Fruit fly (Drosophila melanogaster) whole organism, embryonic: ENCODE results near the gene Hsp67Ba.

Experiments used
- CG12104 ChIP-seq: fragments of 200-800 bp; sonication (Bioruptor generic); optimal IDR thresholded peaks from 3 replicates; lab custom pipeline; 2016; ENCODE audit warnings: missing biosample characterization, missing genetic modification characterization
- CG12236 ChIP-seq: fragments of 200-800 bp; sonication (Bioruptor generic); optimal IDR thresholded peaks from 2 replicates; lab custom pipeline; 2016; ENCODE audit warnings: missing biosample characterization, missing genetic modification characterization
- CG16813 ChIP-seq: fragments of 200-800 bp; sonication (Bioruptor generic); IDR thresholded peaks from 3 replicates; pipeline ENCODE4 v1.3.6; 2022; ENCODE audit warnings: missing biosample characterization, missing genetic modification characterization; ENCODE audit not compliant: partially characterized antibody
- CG2712 ChIP-seq: fragments of 200-800 bp; optimal IDR thresholded peaks from 3 replicates; lab custom pipeline; 2019; ENCODE audit warnings: missing biosample characterization, mild to moderate bottlenecking, missing genetic modification characterization, moderate library complexity
- CG3407 ChIP-seq: fragments of 200-800 bp; sonication (Bioruptor generic); optimal IDR thresholded peaks from 2 replicates; lab custom pipeline; 2018; ENCODE audit warnings: missing biosample characterization, mild to moderate bottlenecking, missing genetic modification characterization
- CG34224 ChIP-seq: fragments of 200-800 bp; sonication (Bioruptor generic); IDR thresholded peaks from 3 replicates; pipeline ENCODE4 v1.3.6; 2022; ENCODE audit warnings: missing biosample characterization, missing genetic modification characterization; ENCODE audit not compliant: partially characterized antibody
- CG3838 ChIP-seq: fragments of 200-800 bp; sonication (Bioruptor generic); optimal IDR thresholded peaks from 3 replicates; lab custom pipeline; 2016; ENCODE audit warnings: missing biosample characterization, missing genetic modification characterization
- CG6765 ChIP-seq: fragments of 200-800 bp; sonication (Bioruptor generic); optimal IDR thresholded peaks from 3 replicates; lab custom pipeline; 2017; ENCODE audit warnings: missing biosample characterization, mild to moderate bottlenecking, missing genetic modification characterization
- CG6854 ChIP-seq: fragments of 200-800 bp; sonication (Bioruptor generic); optimal IDR thresholded peaks from 3 replicates; lab custom pipeline; 2017; ENCODE audit warnings: missing biosample characterization, mild to moderate bottlenecking, missing genetic modification characterization
- CG7271 ChIP-seq: fragments of 200-800 bp; sonication (Bioruptor generic); optimal IDR thresholded peaks from 2 replicates; lab custom pipeline; 2018; ENCODE audit warnings: missing biosample characterization, mild to moderate bottlenecking, missing genetic modification characterization, moderate library complexity
- CG7928 ChIP-seq: fragments of 200-800 bp; sonication (Bioruptor generic); optimal IDR thresholded peaks from 2 replicates; lab custom pipeline; 2017; ENCODE audit warnings: missing biosample characterization, mild to moderate bottlenecking, missing genetic modification characterization
- CG8478 ChIP-seq: fragments of >200 bp; optimal IDR thresholded peaks from 2 replicates; lab custom pipeline; 2018
- D ChIP-seq, 2 experiments: fragments of 200-800 bp in 1 of 2; fragments of >200 bp in 1 of 2; sonication (Bioruptor generic) in 1 of 2; optimal IDR thresholded peaks; 2 replicates in 1 of 2; 3 replicates in 1 of 2; lab custom pipeline; 2017; ENCODE audit warnings: mild to moderate bottlenecking in 1 of 2, missing biosample characterization in 1 of 2, missing genetic modification characterization in 1 of 2, missing genetic modification reagents in 1 of 2
- Dad ChIP-seq: fragments of 200-800 bp; sonication (Bioruptor generic); optimal IDR thresholded peaks from 3 replicates; lab custom pipeline; 2016; ENCODE audit warnings: missing biosample characterization, missing genetic modification characterization
- Dip3 ChIP-seq: fragments of 200-800 bp; sonication (Bioruptor generic); optimal IDR thresholded peaks from 3 replicates; lab custom pipeline; 2016; ENCODE audit warnings: missing biosample characterization, missing genetic modification characterization
- Dll ChIP-seq: fragments of 200-800 bp; sonication (Bioruptor generic); IDR thresholded peaks from 4 replicates; pipeline ENCODE4 v1.3.6; 2022; ENCODE audit warnings: missing biosample characterization, missing genetic modification characterization; ENCODE audit not compliant: partially characterized antibody
- Doc3 ChIP-seq: fragments of 200-800 bp; sonication (Bioruptor generic); IDR thresholded peaks from 3 replicates; pipeline ENCODE4 v1.3.6; 2022; ENCODE audit warnings: missing biosample characterization, missing genetic modification characterization; ENCODE audit not compliant: partially characterized antibody
- Dref ChIP-seq: fragments of 200-800 bp; sonication (Bioruptor generic); IDR thresholded peaks from 2 replicates; pipeline ENCODE4 v1.3.6; 2022; ENCODE audit warnings: missing biosample characterization, missing genetic modification characterization
- E2f2 ChIP-seq: fragments of 200-800 bp; sonication (Bioruptor generic); IDR thresholded peaks from 2 replicates; pipeline ENCODE4 v1.3.6; 2022; ENCODE audit warnings: missing biosample characterization, missing genetic modification characterization
- HHEX ChIP-seq: fragments of 200-800 bp; sonication (Bioruptor generic); optimal IDR thresholded peaks from 3 replicates; lab custom pipeline; 2017; ENCODE audit warnings: missing biosample characterization, mild to moderate bottlenecking, missing genetic modification characterization, missing genetic modification reagents
- Kr ChIP-seq: fragments of 200-800 bp; sonication (Bioruptor generic); optimal IDR thresholded peaks from 2 replicates; lab custom pipeline; 2017; ENCODE audit warnings: missing biosample characterization, mild to moderate bottlenecking, missing genetic modification characterization
- Max ChIP-seq: fragments of 200-800 bp; sonication (Bioruptor generic); optimal IDR thresholded peaks from 2 replicates; lab custom pipeline; 2016; ENCODE audit warnings: missing biosample characterization, mild to moderate bottlenecking, missing genetic modification characterization
- Meics ChIP-seq: fragments of 200-800 bp; sonication (Bioruptor generic); optimal IDR thresholded peaks from 2 replicates; lab custom pipeline; 2017; ENCODE audit warnings: missing biosample characterization, mild to moderate bottlenecking, missing genetic modification characterization
- Mes4 ChIP-seq: fragments of 200-800 bp; sonication (Bioruptor generic); optimal IDR thresholded peaks from 2 replicates; lab custom pipeline; 2016; ENCODE audit warnings: missing biosample characterization, missing genetic modification characterization
- NK7.1 ChIP-seq: fragments of 200-800 bp; sonication (Bioruptor generic); optimal IDR thresholded peaks from 3 replicates; lab custom pipeline; 2016; ENCODE audit warnings: missing biosample characterization, missing genetic modification characterization
- Nf-YB ChIP-seq: fragments of 200-800 bp; sonication (Bioruptor generic); optimal IDR thresholded peaks from 3 replicates; lab custom pipeline; 2019; ENCODE audit warnings: missing biosample characterization, mild to moderate bottlenecking, missing genetic modification characterization, moderate library complexity
- Oli ChIP-seq: fragments of 200-800 bp; sonication (Bioruptor generic); optimal IDR thresholded peaks from 2 replicates; lab custom pipeline; 2018; ENCODE audit warnings: missing biosample characterization, mild to moderate bottlenecking, missing genetic modification characterization, moderate library complexity
- Pdp1 ChIP-seq, 2 experiments: fragments of 200-800 bp; sonication (Bioruptor generic); optimal IDR thresholded peaks; 3 replicates each; lab custom pipeline; 2016; ENCODE audit warnings: missing biosample characterization in 2 of 2, missing genetic modification characterization in 2 of 2, mild to moderate bottlenecking in 1 of 2, moderate library complexity in 1 of 2
- Ptx1 ChIP-seq: fragments of 200-800 bp; sonication (Bioruptor generic); IDR thresholded peaks from 2 replicates; pipeline ENCODE4 v1.3.6; 2022; ENCODE audit warnings: missing biosample characterization, missing genetic modification characterization
- Sry-β ChIP-seq: fragments of 200-800 bp; sonication (Bioruptor generic); optimal IDR thresholded peaks from 2 replicates; lab custom pipeline; 2018; ENCODE audit warnings: missing biosample characterization, mild to moderate bottlenecking, missing genetic modification characterization, moderate library complexity
- ab ChIP-seq: fragments of 200-800 bp; sonication (Bioruptor generic); optimal IDR thresholded peaks from 2 replicates; lab custom pipeline; 2016; ENCODE audit warnings: missing biosample characterization, missing genetic modification characterization
- br ChIP-seq: fragments of >200 bp; optimal IDR thresholded peaks from 2 replicates; lab custom pipeline; 2017
- btn ChIP-seq: fragments of 200-800 bp; sonication (Bioruptor generic); optimal IDR thresholded peaks from 2 replicates; lab custom pipeline; 2016; ENCODE audit warnings: missing biosample characterization, missing genetic modification characterization
- danr ChIP-seq: fragments of 200-800 bp; sonication (Bioruptor generic); IDR thresholded peaks from 2 replicates; pipeline ENCODE4 v1.3.6; 2022; ENCODE audit warnings: missing biosample characterization, missing genetic modification characterization
- ewg ChIP-seq: fragments of 200-800 bp; sonication (Bioruptor generic); optimal IDR thresholded peaks from 3 replicates; lab custom pipeline; 2017; ENCODE audit warnings: mild to moderate bottlenecking, missing biosample characterization, missing genetic modification reagents, missing genetic modification characterization
- fd3F ChIP-seq: fragments of 200-800 bp; sonication (Bioruptor generic); optimal IDR thresholded peaks from 2 replicates; lab custom pipeline; 2018; ENCODE audit warnings: missing biosample characterization, mild to moderate bottlenecking, missing genetic modification characterization, moderate library complexity
- fru ChIP-seq: fragments of >200 bp; optimal IDR thresholded peaks from 2 replicates; lab custom pipeline; 2017
- fu2 ChIP-seq: fragments of 200-800 bp; sonication (Bioruptor generic); optimal IDR thresholded peaks from 2 replicates; lab custom pipeline; 2016; ENCODE audit warnings: missing biosample characterization, missing genetic modification characterization
- grau ChIP-seq: fragments of 200-800 bp; optimal IDR thresholded peaks from 3 replicates; lab custom pipeline; 2019; ENCODE audit warnings: missing biosample characterization, mild to moderate bottlenecking, missing genetic modification characterization, moderate library complexity
- hkb ChIP-seq, 2 experiments: fragments of 200-800 bp in 1 of 2; fragments of >200 bp in 1 of 2; sonication (Bioruptor generic) in 1 of 2; IDR thresholded peaks in 1 of 2; optimal IDR thresholded peaks in 1 of 2; 2 replicates each; pipeline versions ENCODE4 v1.3.6 to Lab custom; 2017 to 2022; ENCODE audit warnings: missing biosample characterization in 1 of 2, missing genetic modification characterization in 1 of 2
- lbe ChIP-seq: fragments of 200-800 bp; sonication (Bioruptor generic); optimal IDR thresholded peaks from 2 replicates; lab custom pipeline; 2016; ENCODE audit warnings: missing biosample characterization, mild to moderate bottlenecking, missing genetic modification characterization
- lilli ChIP-seq: fragments of 200-800 bp; sonication (Bioruptor generic); optimal IDR thresholded peaks from 3 replicates; lab custom pipeline; 2016; ENCODE audit warnings: missing biosample characterization, missing genetic modification characterization
- peb ChIP-seq: fragments of 200-800 bp; sonication (Bioruptor generic); IDR thresholded peaks from 2 replicates; pipeline ENCODE4 v1.3.6; 2022; ENCODE audit warnings: missing biosample characterization, missing genetic modification characterization
- pho ChIP-seq: fragments of 200-800 bp; sonication (Bioruptor generic); optimal IDR thresholded peaks from 2 replicates; lab custom pipeline; 2016; ENCODE audit warnings: missing biosample characterization, missing genetic modification characterization
- ranshi ChIP-seq: fragments of 200-800 bp; sonication (Bioruptor generic); IDR thresholded peaks from 2 replicates; pipeline ENCODE4 v1.3.6; 2022; ENCODE audit warnings: missing biosample characterization, missing genetic modification characterization
- salm ChIP-seq: fragments of 200-800 bp; sonication (Bioruptor generic); optimal IDR thresholded peaks from 2 replicates; lab custom pipeline; 2018; ENCODE audit warnings: missing biosample characterization, mild to moderate bottlenecking, missing genetic modification characterization
- sd ChIP-seq: fragments of 200-800 bp; sonication (Bioruptor generic); optimal IDR thresholded peaks from 3 replicates; lab custom pipeline; 2018; ENCODE audit warnings: missing biosample characterization, mild to moderate bottlenecking, missing genetic modification characterization, moderate library complexity
- so ChIP-seq: fragments of 200-800 bp; sonication (Bioruptor generic); IDR thresholded peaks from 3 replicates; pipeline ENCODE4 v1.3.6; 2022; ENCODE audit warnings: missing biosample characterization, missing genetic modification characterization
- sob ChIP-seq: fragments of 200-800 bp; sonication (Bioruptor generic); IDR thresholded peaks from 2 replicates; pipeline ENCODE4 v1.3.6; 2022; ENCODE audit warnings: missing biosample characterization, missing genetic modification characterization
- sr ChIP-seq: fragments of 200-800 bp; sonication (Bioruptor generic); IDR thresholded peaks from 3 replicates; pipeline ENCODE4 v1.3.6; 2022; ENCODE audit warnings: missing biosample characterization, missing genetic modification characterization
- tio ChIP-seq: fragments of 200-800 bp; sonication (Bioruptor generic); optimal IDR thresholded peaks from 2 replicates; lab custom pipeline; 2017; ENCODE audit warnings: missing biosample characterization, missing genetic modification characterization, inconsistent platforms

Hsp67Ba gene

DNA sequence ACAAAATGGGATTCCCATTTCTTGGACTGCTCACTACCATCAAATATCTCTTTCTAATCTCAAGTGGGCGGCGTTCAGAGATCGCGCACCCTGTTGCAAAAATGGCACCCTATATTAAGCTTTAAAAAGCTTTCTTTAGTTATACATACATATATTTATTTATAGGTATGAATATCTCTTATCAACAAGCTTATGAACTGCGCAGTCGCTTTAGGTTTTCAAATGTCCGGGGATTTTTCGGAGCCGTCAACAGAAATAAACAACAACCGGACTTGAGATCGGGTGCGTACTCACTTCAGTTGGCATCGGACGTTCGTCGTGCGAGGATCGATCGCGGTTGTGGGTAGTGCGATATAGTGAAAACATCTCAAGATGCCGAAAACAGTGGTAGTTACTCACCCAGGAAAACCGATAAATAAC is 30.0 kb downstream of the Hsp67Ba start, which contains the start of gene PGRP-LF (continued):
- no peak for TF ChIP-seq fd3F (GFP tag; lab: Kevin White, UChicago)
- no peak for TF ChIP-seq CG6765 (GFP tag; lab: Kevin White, UChicago)
- no peak for TF ChIP-seq Dad (GFP tag; lab: Kevin White, UChicago)
- TF ChIP-seq danr (GFP tag; lab: Robert Waterston, UW): no peak
- peak; percentile 5 for TF ChIP-seq pho (GFP tag; lab: Kevin White, UChicago)
- TF ChIP-seq sob (GFP tag; lab: Robert Waterston, UW): no peak; the same call in 1 of the 2 replicates
- no peak for TF ChIP-seq tio (GFP tag; lab: Kevin White, UChicago)
- TF ChIP-seq Doc3: no peak
- no peak for TF ChIP-seq CG6854 (GFP tag; lab: Kevin White, UChicago)
- no peak for TF ChIP-seq D (optimal IDR thresholded peaks at IDR 0.05; lab: Kevin White, UChicago)
- no peak for TF ChIP-seq D (GFP tag; optimal IDR thresholded peaks at IDR 0.05; lab: Kevin White, UChicago)
- no peak for TF ChIP-seq CG12236 (GFP tag; lab: Kevin White, UChicago)
- no peak for TF ChIP-seq Sry-β
- no peak for TF ChIP-seq CG7271
- no peak for TF ChIP-seq sd (tag; lab: Kevin White, UChicago)
- TF ChIP-seq Dip3 (GFP tag; lab: Kevin White, UChicago): no peak
- TF ChIP-seq HHEX (GFP tag; lab: Kevin White, UChicago): no peak
- no peak for TF ChIP-seq so (GFP tag; lab: Robert Waterston, UW)
- no peak for TF ChIP-seq Mes4 (GFP tag; lab: Kevin White, UChicago)
- no peak for TF ChIP-seq ranshi
- no peak for TF ChIP-seq ab (GFP tag; lab: Kevin White, UChicago)
- TF ChIP-seq CG12104 (GFP tag; lab: Kevin White, UChicago): no peak
- TF ChIP-seq fu2 (GFP tag; lab: Kevin White, UChicago): no peak
- no peak for TF ChIP-seq CG16813 (GFP tag; lab: Robert Waterston, UW)
- TF ChIP-seq br (lab: Kevin White, UChicago): no peak
- TF ChIP-seq grau: peak; percentile 30
- no peak for TF ChIP-seq hkb (optimal IDR thresholded peaks at IDR 0.05; lab: Kevin White, UChicago)
- TF ChIP-seq hkb (GFP tag; IDR thresholded peaks at IDR 0.05; lab: Robert Waterston, UW): 0 out of 2 replicates have a peak, but pooled peaks have one; percentile 29
- peak; percentile 58 for TF ChIP-seq Nf-YB (GFP tag; lab: Kevin White, UChicago)
- TF ChIP-seq sr (GFP tag; lab: Robert Waterston, UW): peak; percentile 87
- no peak for TF ChIP-seq peb (GFP tag; lab: Robert Waterston, UW)
- no peak for TF ChIP-seq CG7928 (GFP tag; lab: Kevin White, UChicago)
- TF ChIP-seq ewg (GFP tag; lab: Kevin White, UChicago): no peak
- TF ChIP-seq NK7.1: no peak
- TF ChIP-seq fru (lab: Kevin White, UChicago): no peak
- TF ChIP-seq CG8478 (lab: Kevin White, UChicago): no peak
- no peak for TF ChIP-seq Ptx1 (GFP tag; lab: Robert Waterston, UW)
- TF ChIP-seq Kr (GFP tag; lab: Kevin White, UChicago): no peak
- peak in 1 of 2 experiments; percentile 1 for TF ChIP-seq Pdp1 (GFP tag; optimal IDR thresholded peaks at IDR 0.05; lab: Kevin White, UChicago)
- no peak for TF ChIP-seq Max
- peak; percentile 54 for TF ChIP-seq lbe (GFP tag; lab: Kevin White, UChicago)
- no peak for TF ChIP-seq CG3407
- TF ChIP-seq Dll (GFP tag; lab: Robert Waterston, UW): no peak
- TF ChIP-seq salm (tag; lab: Kevin White, UChicago): no peak
- TF ChIP-seq E2f2 (GFP tag; lab: Robert Waterston, UW): no peak; the same call in 1 of the 2 replicates
- no peak for TF ChIP-seq CG3838 (GFP tag; lab: Kevin White, UChicago)
- no peak for TF ChIP-seq Dref (GFP tag; lab: Robert Waterston, UW)
- TF ChIP-seq lilli (GFP tag; lab: Kevin White, UChicago): peak; percentile 38
- TF ChIP-seq btn: no peak
- peak; percentile 14; the same call in 1 of the 3 replicates for TF ChIP-seq CG34224 (GFP tag; lab: Robert Waterston, UW)
- no peak for TF ChIP-seq CG2712 (tag; lab: Kevin White, UChicago)
- TF ChIP-seq Meics (GFP tag; lab: Kevin White, UChicago): peak; percentile 11
- TF ChIP-seq Oli: no peak
